Worm (Caenorhabditis elegans) whole organism, L3 larva: ENCODE results near the gene syx-18.

Experiments used
- R02D3.7 ChIP-seq: fragments of 150-350 bp; optimal IDR thresholded peaks from 2 replicates; lab custom pipeline; 2014; ENCODE audit warnings: missing biosample characterization, missing genetic modification characterization
- ZK546.5 ChIP-seq: sonication (generic microtip); optimal IDR thresholded peaks from 2 replicates; lab custom pipeline; 2017; ENCODE audit warnings: missing biosample characterization, missing genetic modification characterization
- ama-1 ChIP-seq: fragments of 150-350 bp; optimal IDR thresholded peaks from 2 replicates; lab custom pipeline; 2018
- ceh-16 ChIP-seq: sonication (generic microtip); optimal IDR thresholded peaks from 2 replicates; lab custom pipeline; 2017; ENCODE audit warnings: missing biosample characterization, missing genetic modification characterization
- ceh-28 ChIP-seq: fragments of 150-350 bp; optimal IDR thresholded peaks from 2 replicates; lab custom pipeline; 2014; ENCODE audit warnings: missing biosample characterization, missing genetic modification reagents, missing genetic modification characterization
- ceh-9 ChIP-seq: sonication (generic microtip); optimal IDR thresholded peaks from 2 replicates; lab custom pipeline; 2018; ENCODE audit warnings: missing biosample characterization, missing genetic modification characterization
- daf-12 ChIP-seq: fragments of 150-350 bp; optimal IDR thresholded peaks from 2 replicates; lab custom pipeline; 2014; ENCODE audit warnings: missing biosample characterization, missing genetic modification reagents, missing genetic modification characterization
- egl-27 ChIP-seq: sonication (generic microtip); optimal IDR thresholded peaks from 4 replicates; lab custom pipeline; 2017; ENCODE audit warnings: missing biosample characterization, missing genetic modification reagents, missing genetic modification characterization
- egl-5 ChIP-seq: fragments of 150-350 bp; optimal IDR thresholded peaks from 2 replicates; lab custom pipeline; 2017; ENCODE audit warnings: missing biosample characterization, missing genetic modification reagents, missing genetic modification characterization, inconsistent platforms
- elt-1 ChIP-seq: fragments of 150-350 bp; optimal IDR thresholded peaks from 2 replicates; lab custom pipeline; 2014; ENCODE audit warnings: missing biosample characterization, missing genetic modification characterization
- eor-1 ChIP-seq, 2 experiments: fragments of 150-350 bp; optimal IDR thresholded peaks; 2 replicates each; lab custom pipeline; 2014 to 2018; ENCODE audit warnings: missing biosample characterization in 2 of 2, missing genetic modification characterization in 2 of 2
- fkh-10 ChIP-seq: sonication (generic microtip); optimal IDR thresholded peaks from 2 replicates; lab custom pipeline; 2017; ENCODE audit warnings: missing biosample characterization, missing genetic modification reagents, missing genetic modification characterization
- fkh-2 ChIP-seq: fragments of 150-350 bp; optimal IDR thresholded peaks from 2 replicates; lab custom pipeline; 2014; ENCODE audit warnings: missing biosample characterization, missing genetic modification reagents, missing genetic modification characterization
- hmg-11 ChIP-seq: sonication (generic microtip); optimal IDR thresholded peaks from 2 replicates; lab custom pipeline; 2016; ENCODE audit warnings: missing genetic modification characterization, missing compliant biosample characterization
- jun-1 ChIP-seq: fragments of 150-350 bp; optimal IDR thresholded peaks from 2 replicates; lab custom pipeline; 2014; ENCODE audit warnings: missing biosample characterization, missing genetic modification reagents, missing genetic modification characterization
- lin-15B ChIP-seq: fragments of 150-350 bp; optimal IDR thresholded peaks from 2 replicates; lab custom pipeline; 2014; ENCODE audit warnings: missing biosample characterization, missing genetic modification characterization
- lin-39 ChIP-seq: fragments of 150-350 bp; optimal IDR thresholded peaks from 2 replicates; lab custom pipeline; 2018; ENCODE audit warnings: missing biosample characterization, missing genetic modification reagents, missing genetic modification characterization
- mdl-1 ChIP-seq: fragments of 150-350 bp; optimal IDR thresholded peaks from 2 replicates; lab custom pipeline; 2014; ENCODE audit warnings: missing biosample characterization, missing genetic modification characterization
- mml-1 ChIP-seq: fragments of 150-350 bp; sonication (generic microtip); optimal IDR thresholded peaks from 3 replicates; lab custom pipeline; 2014; ENCODE audit warnings: missing biosample characterization, missing genetic modification characterization
- nfya-1 ChIP-seq: sonication (generic microtip); optimal IDR thresholded peaks from 2 replicates; lab custom pipeline; 2017; ENCODE audit warnings: missing genetic modification characterization, mild to moderate bottlenecking, missing compliant biosample characterization, antibody characterized with exemption, moderate library complexity; ENCODE audit not compliant: insufficient read depth
- nhr-11 ChIP-seq: fragments of 150-350 bp; optimal IDR thresholded peaks from 2 replicates; lab custom pipeline; 2014; ENCODE audit warnings: missing biosample characterization, missing genetic modification characterization
- nhr-12 ChIP-seq: fragments of 150-350 bp; optimal IDR thresholded peaks from 2 replicates; lab custom pipeline; 2014; ENCODE audit warnings: missing biosample characterization, missing genetic modification characterization
- nhr-23 ChIP-seq: fragments of 150-350 bp; optimal IDR thresholded peaks from 2 replicates; lab custom pipeline; 2014; ENCODE audit warnings: missing biosample characterization, missing genetic modification reagents, missing genetic modification characterization
- nhr-25 ChIP-seq: sonication (generic microtip); optimal IDR thresholded peaks from 2 replicates; lab custom pipeline; 2017; ENCODE audit warnings: missing biosample characterization, missing genetic modification characterization
- nhr-28 ChIP-seq: fragments of 150-350 bp; optimal IDR thresholded peaks from 2 replicates; lab custom pipeline; 2014; ENCODE audit warnings: missing biosample characterization, missing genetic modification characterization
- nhr-43 ChIP-seq: sonication (generic microtip); optimal IDR thresholded peaks from 2 replicates; lab custom pipeline; 2016; ENCODE audit warnings: mild to moderate bottlenecking, missing genetic modification characterization, missing compliant biosample characterization; ENCODE audit not compliant: poor library complexity, severe bottlenecking
- nhr-67 ChIP-seq: fragments of 150-350 bp; optimal IDR thresholded peaks from 2 replicates; lab custom pipeline; 2014; ENCODE audit warnings: missing biosample characterization, missing genetic modification characterization
- nhr-76 ChIP-seq: fragments of 150-350 bp; sonication (generic microtip); optimal IDR thresholded peaks from 5 replicates; lab custom pipeline; 2014; ENCODE audit warnings: missing biosample characterization, missing genetic modification characterization
- nhr-77 ChIP-seq: fragments of 150-350 bp; optimal IDR thresholded peaks from 2 replicates; lab custom pipeline; 2014; ENCODE audit warnings: missing biosample characterization, missing genetic modification characterization
- pha-4 ChIP-seq: fragments of 150-350 bp; optimal IDR thresholded peaks from 2 replicates; lab custom pipeline; 2014; ENCODE audit warnings: missing biosample characterization, missing genetic modification reagents, missing genetic modification characterization
- pqm-1 ChIP-seq: fragments of 150-350 bp; optimal IDR thresholded peaks from 2 replicates; lab custom pipeline; 2017; ENCODE audit warnings: missing biosample characterization, missing genetic modification characterization, inconsistent platforms
- sea-2 ChIP-seq: fragments of 150-350 bp; sonication (generic microtip); optimal IDR thresholded peaks from 4 replicates; lab custom pipeline; 2014; ENCODE audit warnings: missing biosample characterization, missing genetic modification reagents, missing genetic modification characterization
- unc-39 ChIP-seq: sonication (generic microtip); optimal IDR thresholded peaks from 4 replicates; lab custom pipeline; 2017; ENCODE audit warnings: missing biosample characterization, missing genetic modification characterization
- zag-1 ChIP-seq: fragments of 150-350 bp; optimal IDR thresholded peaks from 2 replicates; lab custom pipeline; 2014; ENCODE audit warnings: missing biosample characterization, missing genetic modification characterization

Gene syx-18

ce11 chrV:6655174-6655573 is at the start of gene syx-18:
Gene syx-18, minus strand, starts transcription at chrV:6655449.
- no peak for TF ChIP-seq nfya-1
- no peak for TF ChIP-seq eor-1 (tag; optimal IDR thresholded peaks at IDR 0.05; lab: Kevin White, UChicago)
- TF ChIP-seq ama-1 (lab: Kevin White, UChicago) = peak; percentile 62
- no peak for TF ChIP-seq ceh-9 (tag; lab: Kevin White, UChicago)
- TF ChIP-seq, all 47 proteins: peak for 1

- no peak for TF ChIP-seq zag-1
- no peak for TF ChIP-seq lin-15B (tag; lab: Kevin White, UChicago)
- TF ChIP-seq ZK546.5 (tag; lab: Kevin White, UChicago) = no peak
- no peak for TF ChIP-seq eor-1 (tag; optimal IDR thresholded peaks at IDR 0.05; lab: Kevin White, UChicago)
- no peak for TF ChIP-seq nhr-11 (tag; lab: Kevin White, UChicago)
- no peak for TF ChIP-seq jun-1 (tag; lab: Kevin White, UChicago)
- no peak for TF ChIP-seq pha-4 (tag; lab: Kevin White, UChicago)
- no peak for TF ChIP-seq nhr-28
- no peak for TF ChIP-seq ama-1 (lab: Kevin White, UChicago)
- TF ChIP-seq nhr-76 (tag; lab: Kevin White, UChicago) = no peak
- no peak for TF ChIP-seq nhr-12 (tag; lab: Kevin White, UChicago)
- no peak for TF ChIP-seq nhr-67
Observed at ce11 chrV:6704482-6704881, 49.2 kb upstream of the syx-18 start.

- TF ChIP-seq fkh-2 (tag; lab: Kevin White, UChicago) (no peak), nhr-43 (tag; lab: Kevin White, UChicago) (no peak), daf-12 (tag; lab: Kevin White, UChicago) (no peak), ZK546.5 (tag; lab: Kevin White, UChicago) (no peak), unc-39 (tag; lab: Kevin White, UChicago) (no peak), nhr-76 (tag; lab: Kevin White, UChicago) (no peak)
- TF ChIP-seq, all 47 proteins: peak for 0
Observed at ce11 chrV:6702692-6703091, 47.4 kb upstream of the syx-18 start, which contains the start of gene era-1. Gene era-1, plus strand, starts transcription at chrV:6703057.

- no peak for TF ChIP-seq nhr-43 (tag; lab: Kevin White, UChicago)
- TF ChIP-seq nhr-28 = no peak
- no peak for TF ChIP-seq sea-2 (GFP tag; lab: Kevin White, UChicago)
- TF ChIP-seq nhr-76 (tag; lab: Kevin White, UChicago) = no peak
- TF ChIP-seq egl-5 (tag; lab: Kevin White, UChicago) = no peak
- no peak for TF ChIP-seq ceh-9 (tag; lab: Kevin White, UChicago)
- TF ChIP-seq ama-1 (lab: Kevin White, UChicago) = no peak
- TF ChIP-seq, all 47 proteins: peak for 0
Observed at ce11 chrV:6699833-6700232, 44.6 kb upstream of the syx-18 start.

- TF ChIP-seq pqm-1 (tag; lab: Kevin White, UChicago) (no peak), nhr-23 (tag; lab: Kevin White, UChicago) (no peak), nhr-77 (no peak), nhr-43 (tag; lab: Kevin White, UChicago) (peak; percentile 31), fkh-10 (no peak), pha-4 (tag; lab: Kevin White, UChicago) (no peak), unc-39 (tag; lab: Kevin White, UChicago) (no peak), jun-1 (tag; lab: Kevin White, UChicago) (no peak), lin-39 (tag; lab: Kevin White, UChicago) (no peak), nhr-25 (tag; lab: Kevin White, UChicago) (peak; percentile 1), mml-1 (tag; lab: Kevin White, UChicago) (no peak)
Observed at ce11 chrV:6699021-6699420, 43.8 kb upstream of the syx-18 start.

ce11 chrV:6697552-6697951 is 42.3 kb upstream of the syx-18 start, which contains the start of gene W02F12.2:
Gene W02F12.2, minus strand, starts transcription at chrV:6697652.
- no peak for TF ChIP-seq fkh-10
- TF ChIP-seq lin-39 (tag; lab: Kevin White, UChicago) = no peak
- TF ChIP-seq hmg-11 (tag; lab: Kevin White, UChicago) = no peak
- TF ChIP-seq mml-1 (tag; lab: Kevin White, UChicago) = no peak
- no peak for TF ChIP-seq nhr-11 (tag; lab: Kevin White, UChicago)
- TF ChIP-seq zag-1 = no peak

ce11 chrV:6694668-6695067 is 39.4 kb upstream of the syx-18 start, which contains the start of gene W02F12.8:
Gene W02F12.8, minus strand, starts transcription at chrV:6694768.
- TF ChIP-seq nhr-43 (tag; lab: Kevin White, UChicago) = no peak
- no peak for TF ChIP-seq pqm-1 (tag; lab: Kevin White, UChicago)
- no peak for TF ChIP-seq R02D3.7 (tag; lab: Kevin White, UChicago)
- TF ChIP-seq nhr-25 (tag; lab: Kevin White, UChicago) = no peak
- TF ChIP-seq ceh-16 (tag; lab: Kevin White, UChicago) = no peak
- no peak for TF ChIP-seq unc-39 (tag; lab: Kevin White, UChicago)
- no peak for TF ChIP-seq mdl-1 (tag; lab: Kevin White, UChicago)
- TF ChIP-seq elt-1 = no peak
- TF ChIP-seq ceh-28 (tag; lab: Kevin White, UChicago) = no peak
- no peak for TF ChIP-seq egl-27 (tag; lab: Kevin White, UChicago)
- TF ChIP-seq nhr-67 = no peak
- TF ChIP-seq nhr-76 (tag; lab: Kevin White, UChicago) = no peak
